Worm (Caenorhabditis elegans): Measurements from ENCODE around the gene C05C8.7.

DNA sequence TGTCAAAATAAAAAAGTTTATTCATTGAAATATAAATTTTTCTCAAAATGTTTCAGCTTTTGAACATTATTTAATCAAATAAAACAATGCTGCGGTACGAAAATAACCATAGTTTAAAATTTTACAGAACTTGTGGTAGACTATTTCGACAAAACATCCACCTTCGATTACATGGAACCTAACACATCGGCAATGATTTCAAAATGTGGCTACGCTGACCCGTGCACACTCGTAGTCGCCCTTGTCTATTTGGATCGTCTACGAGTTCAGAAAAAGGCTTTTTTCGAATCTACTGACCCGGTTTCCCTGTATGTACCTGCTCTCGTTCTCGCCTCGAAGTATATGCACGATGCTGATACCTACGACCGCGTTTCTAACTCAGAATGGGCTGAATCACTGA lies 49.8 kb downstream of the C05C8.7 start:
- TF ChIP-seq mep-1 (tag; optimal IDR thresholded peaks at IDR 0.05) = no peak
- TF ChIP-seq ceh-39 (tag; optimal IDR thresholded peaks at IDR 0.05) = no peak
- no peak for TF ChIP-seq drap-1 (GFP tag; optimal IDR thresholded peaks at IDR 0.05)
- no peak for TF ChIP-seq hlh-1 (tag; optimal IDR thresholded peaks at IDR 0.05)
- no peak for TF ChIP-seq lsy-2 (tag; optimal IDR thresholded peaks at IDR 0.05)
- no peak for TF ChIP-seq sptf-1 (tag; optimal IDR thresholded peaks at IDR 0.05)
- TF ChIP-seq ztf-11 (tag; optimal IDR thresholded peaks at IDR 0.05) = no peak
- no peak for TF ChIP-seq sem-2 (GFP tag; optimal IDR thresholded peaks at IDR 0.05)
- TF ChIP-seq elt-3 (tag; optimal IDR thresholded peaks at IDR 0.05) = no peak
- no peak for TF ChIP-seq bed-3 (GFP tag; optimal IDR thresholded peaks at IDR 0.05)
- no peak for TF ChIP-seq unc-120 (tag; optimal IDR thresholded peaks at IDR 0.05; ENCODE audit: poor library complexity, severe bottlenecking)
- TF ChIP-seq nhr-28 (tag; optimal IDR thresholded peaks at IDR 0.05) = no peak

Data from whole organism, mixed stage, embryonic.